Worm (Caenorhabditis elegans): ENCODE data around the gene ifa-3.

DNA sequence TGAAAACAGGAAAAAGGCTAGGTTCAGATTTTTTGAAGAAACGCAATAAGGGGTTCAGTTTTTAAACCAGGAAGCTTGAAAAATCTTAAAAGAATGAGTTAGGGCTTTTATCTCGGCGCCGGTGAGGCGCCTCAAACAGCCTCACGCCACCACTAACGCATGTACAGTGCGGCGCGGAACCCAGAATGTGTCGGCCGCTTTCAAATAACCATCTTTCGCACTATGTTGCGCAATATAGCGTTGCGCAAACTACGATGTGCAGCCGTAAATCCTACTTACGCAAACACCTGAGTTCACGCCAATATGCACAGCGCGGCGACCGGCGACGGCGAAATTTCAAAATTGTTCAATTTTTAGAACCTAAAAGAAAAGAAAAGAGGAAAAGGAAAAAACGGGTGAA lies 19.8 kb upstream of the ifa-3 start:
- TF ChIP-seq klf-2 (GFP tag; conservative IDR thresholded peaks at IDR 0.05) (no peak), ref-1 (GFP tag; conservative IDR thresholded peaks at IDR 0.05) (no peak), med-1 (GFP tag; optimal IDR thresholded peaks at IDR 0.05; ENCODE audit: insufficient read depth) (no peak), ztf-23 (GFP tag; IDR thresholded peaks at IDR 0.05) (no peak), flt-1 (GFP tag; IDR thresholded peaks at IDR 0.05) (no peak), cog-1 (tag; optimal IDR thresholded peaks at IDR 0.05) (no peak), T22C8.4 (GFP tag; IDR thresholded peaks at IDR 0.05) (no peak)

All from whole organism, midembryonic.